Worm (Caenorhabditis elegans): Measurements from ENCODE around the gene C32D5.12.

Gene C32D5.12

ce11 chrII:6349968-6350367, 8.8 kb downstream of the C32D5.12 start:
- TF ChIP-seq scrt-1 (GFP tag; IDR thresholded peaks at IDR 0.05), result no peak
- TF ChIP-seq ceh-36 (tag; optimal IDR thresholded peaks at IDR 0.05), result no peak
- TF ChIP-seq pes-1 (GFP tag; IDR thresholded peaks at IDR 0.05), result no peak
- no peak for TF ChIP-seq flt-1 (GFP tag; IDR thresholded peaks at IDR 0.05)

ce11 chrII:6348360-6348759, 10.4 kb downstream of the C32D5.12 start:
- TF ChIP-seq ceh-13 (GFP tag; optimal IDR thresholded peaks at IDR 0.05), result no peak
- TF ChIP-seq scrt-1 (GFP tag; IDR thresholded peaks at IDR 0.05), result no peak
- no peak for TF ChIP-seq sea-1 (GFP tag; conservative IDR thresholded peaks at IDR 0.05)
- TF ChIP-seq tra-4 (tag; optimal IDR thresholded peaks at IDR 0.05), result no peak
- no peak for TF ChIP-seq hmbx-1 (tag; optimal IDR thresholded peaks at IDR 0.05)
- 0 out of 2 replicates have a peak, but pooled peaks have one; percentile 51 for TF ChIP-seq flt-1 (GFP tag; IDR thresholded peaks at IDR 0.05)
- TF ChIP-seq F13C5.2 (tag; optimal IDR thresholded peaks at IDR 0.05), result no peak
- no peak for TF ChIP-seq ets-7 (tag; optimal IDR thresholded peaks at IDR 0.05)
- TF ChIP-seq hnd-1 (tag; optimal IDR thresholded peaks at IDR 0.05), result peak; percentile 6
- 0 out of 2 replicates have a peak, but pooled peaks have one; percentile 8 for TF ChIP-seq pes-1 (GFP tag; IDR thresholded peaks at IDR 0.05)
- no peak for TF ChIP-seq B0310.2 (tag; optimal IDR thresholded peaks at IDR 0.05)
- peak; percentile 34 for TF ChIP-seq hmg-4 (GFP tag; optimal IDR thresholded peaks at IDR 0.05)
- TF ChIP-seq ceh-36 (tag; optimal IDR thresholded peaks at IDR 0.05), result peak; percentile 35
- TF ChIP-seq tbx-11 (GFP tag; IDR thresholded peaks at IDR 0.05), result no peak
- TF ChIP-seq aly-1 (tag; optimal IDR thresholded peaks at IDR 0.05), result peak; percentile 9
- TF ChIP-seq tbx-37 (GFP tag; conservative IDR thresholded peaks at IDR 0.05), result no peak
- no peak for TF ChIP-seq ama-1 (optimal IDR thresholded peaks at IDR 0.05)

- no peak for TF ChIP-seq ceh-36 (tag; optimal IDR thresholded peaks at IDR 0.05)
- peak; percentile 23 for TF ChIP-seq ama-1 (optimal IDR thresholded peaks at IDR 0.05)
- TF ChIP-seq F13C5.2 (tag; optimal IDR thresholded peaks at IDR 0.05), result peak; percentile 20
- TF ChIP-seq ets-7 (tag; optimal IDR thresholded peaks at IDR 0.05), result no peak
- 0 out of 2 replicates have a peak, but pooled peaks have one; percentile 48 for TF ChIP-seq sea-1 (GFP tag; conservative IDR thresholded peaks at IDR 0.05)
- no peak for TF ChIP-seq tbx-11 (GFP tag; IDR thresholded peaks at IDR 0.05)
- no peak for TF ChIP-seq hmg-4 (GFP tag; optimal IDR thresholded peaks at IDR 0.05)
- no peak for TF ChIP-seq B0310.2 (tag; optimal IDR thresholded peaks at IDR 0.05)
Measured at ce11 chrII:6347341-6348118, 11.3 kb downstream of the C32D5.12 start, which contains the start of gene lgg-1. Gene lgg-1, minus strand, starts transcription at chrII:6347719.

ce11 chrII:6346551-6347079, 12.2 kb downstream of the C32D5.12 start:
- no peak for TF ChIP-seq sea-1 (GFP tag; conservative IDR thresholded peaks at IDR 0.05)
- TF ChIP-seq hmbx-1 (tag; optimal IDR thresholded peaks at IDR 0.05), result peak; percentile 18
- TF ChIP-seq tbx-11 (GFP tag; IDR thresholded peaks at IDR 0.05), result no peak
- no peak for TF ChIP-seq ama-1 (optimal IDR thresholded peaks at IDR 0.05)
- TF ChIP-seq B0310.2 (tag; optimal IDR thresholded peaks at IDR 0.05), result no peak
- no peak for TF ChIP-seq tra-4 (tag; optimal IDR thresholded peaks at IDR 0.05)
- TF ChIP-seq ceh-36 (tag; optimal IDR thresholded peaks at IDR 0.05), result peak; percentile 19
- no peak for TF ChIP-seq pes-1 (GFP tag; IDR thresholded peaks at IDR 0.05)

ce11 chrII:6345195-6346158, 13.3 kb downstream of the C32D5.12 start, which contains the start of gene C32D5.8:
Gene C32D5.8, minus strand, starts transcription at chrII:6345964.
- TF ChIP-seq hmbx-1 (tag; optimal IDR thresholded peaks at IDR 0.05), result no peak
- TF ChIP-seq B0310.2 (tag; optimal IDR thresholded peaks at IDR 0.05), result no peak

- TF ChIP-seq pes-1 (GFP tag; IDR thresholded peaks at IDR 0.05) (no peak), ceh-36 (tag; optimal IDR thresholded peaks at IDR 0.05) (no peak), tra-4 (tag; optimal IDR thresholded peaks at IDR 0.05) (no peak), ceh-13 (GFP tag; optimal IDR thresholded peaks at IDR 0.05) (no peak), hnd-1 (tag; optimal IDR thresholded peaks at IDR 0.05) (no peak), tbx-11 (GFP tag; IDR thresholded peaks at IDR 0.05) (no peak), ets-7 (tag; optimal IDR thresholded peaks at IDR 0.05) (no peak)
Measured at ce11 chrII:6344513-6344912, 14.3 kb downstream of the C32D5.12 start.

- TF ChIP-seq hmbx-1 (tag; optimal IDR thresholded peaks at IDR 0.05) (no peak), ceh-36 (tag; optimal IDR thresholded peaks at IDR 0.05) (no peak), ceh-13 (GFP tag; optimal IDR thresholded peaks at IDR 0.05) (no peak), hnd-1 (tag; optimal IDR thresholded peaks at IDR 0.05) (no peak), F13C5.2 (tag; optimal IDR thresholded peaks at IDR 0.05) (no peak), flt-1 (GFP tag; IDR thresholded peaks at IDR 0.05) (no peak), hmg-4 (GFP tag; optimal IDR thresholded peaks at IDR 0.05) (no peak), scrt-1 (GFP tag; IDR thresholded peaks at IDR 0.05) (no peak), ets-7 (tag; optimal IDR thresholded peaks at IDR 0.05) (no peak), sea-1 (GFP tag; conservative IDR thresholded peaks at IDR 0.05) (no peak), pes-1 (GFP tag; IDR thresholded peaks at IDR 0.05) (no peak), aly-1 (tag; optimal IDR thresholded peaks at IDR 0.05) (no peak)
Measured at ce11 chrII:6343893-6344292, 14.9 kb downstream of the C32D5.12 start, which contains the start of gene txt-18. Gene txt-18, plus strand, starts transcription at chrII:6344072.
